Worm (Caenorhabditis elegans) whole organism, young adult: ENCODE measurements around the gene H19J13.2.

Experiments used
- F52B5.7 ChIP-seq: sonication (generic microtip); optimal IDR thresholded peaks from 2 replicates; lab custom pipeline; 2016; ENCODE audit warnings: mild to moderate bottlenecking, missing genetic modification characterization, missing compliant biosample characterization
- F57A8.1 ChIP-seq: fragments of 200-800 bp; sonication (Bioruptor generic); optimal IDR thresholded peaks from 2 replicates; lab custom pipeline; 2018; ENCODE audit warnings: mild to moderate bottlenecking, missing genetic modification characterization, moderate library complexity, missing compliant biosample characterization
- F57C9.4 ChIP-seq: sonication (generic microtip); optimal IDR thresholded peaks from 2 replicates; lab custom pipeline; 2017; ENCODE audit warnings: mild to moderate bottlenecking, missing genetic modification characterization, missing compliant biosample characterization
- K12H6.12 ChIP-seq: fragments of 200-800 bp; sonication (Bioruptor generic); optimal IDR thresholded peaks from 2 replicates; lab custom pipeline; 2018; ENCODE audit warnings: mild to moderate bottlenecking, missing genetic modification characterization, missing compliant biosample characterization
- T26A5.8 ChIP-seq: sonication (generic microtip); optimal IDR thresholded peaks from 2 replicates; lab custom pipeline; 2016; ENCODE audit warnings: missing genetic modification characterization, missing compliant biosample characterization
- Y79H2A.3 ChIP-seq: fragments of 200-800 bp; sonication (Bioruptor generic); conservative IDR thresholded peaks from 2 replicates; pipeline ENCODE4 v1.3.6; 2022; ENCODE audit warnings: missing genetic modification reagents, missing genetic modification characterization, missing compliant biosample characterization
- aptf-2 ChIP-seq: fragments of 200-800 bp; sonication (Bioruptor generic); conservative IDR thresholded peaks from 2 replicates; pipeline ENCODE4 v1.3.6; 2022; ENCODE audit warnings: missing genetic modification reagents, missing genetic modification characterization, missing compliant biosample characterization
- aptf-3 ChIP-seq: fragments of 200-800 bp; sonication (Bioruptor generic); IDR thresholded peaks from 2 replicates; pipeline ENCODE4 v1.3.6; 2022; ENCODE audit warnings: missing genetic modification characterization, missing compliant biosample characterization
- attf-5 ChIP-seq: fragments of 200-800 bp; sonication (Bioruptor generic); optimal IDR thresholded peaks from 2 replicates; lab custom pipeline; 2018; ENCODE audit warnings: mild to moderate bottlenecking, missing genetic modification characterization, missing compliant biosample characterization
- bed-2 ChIP-seq: fragments of 200-800 bp; sonication (Bioruptor generic); IDR thresholded peaks from 2 replicates; pipeline ENCODE4 v1.3.6; 2022; ENCODE audit warnings: missing genetic modification reagents, missing genetic modification characterization, missing compliant biosample characterization
- ccch-3 ChIP-seq: fragments of 200-800 bp; sonication (Bioruptor generic); optimal IDR thresholded peaks from 2 replicates; lab custom pipeline; 2018; ENCODE audit warnings: mild to moderate bottlenecking, missing genetic modification characterization, missing compliant biosample characterization
- ceh-27 ChIP-seq: fragments of 200-800 bp; sonication (Bioruptor generic); optimal IDR thresholded peaks from 2 replicates; lab custom pipeline; 2018; ENCODE audit warnings: mild to moderate bottlenecking, missing genetic modification characterization, moderate library complexity, missing compliant biosample characterization
- ceh-91 ChIP-seq: fragments of 200-800 bp; sonication (Bioruptor generic); IDR thresholded peaks from 2 replicates; pipeline ENCODE4 v1.3.6; 2022; ENCODE audit warnings: missing genetic modification reagents, missing genetic modification characterization, missing compliant biosample characterization
- chd-7 ChIP-seq: sonication (generic microtip); optimal IDR thresholded peaks from 2 replicates; lab custom pipeline; 2016; ENCODE audit warnings: mild to moderate bottlenecking, missing genetic modification characterization, moderate library complexity, missing compliant biosample characterization
- efl-1 ChIP-seq: fragments of 150-350 bp; optimal IDR thresholded peaks from 2 replicates; lab custom pipeline; 2014; ENCODE audit warnings: missing biosample characterization, missing genetic modification reagents, missing genetic modification characterization
- egl-18 ChIP-seq: fragments of 200-800 bp; sonication (Bioruptor generic); IDR thresholded peaks from 2 replicates; pipeline ENCODE4 v1.3.6; 2022; ENCODE audit warnings: missing genetic modification reagents, missing genetic modification characterization, missing compliant biosample characterization
- fkh-3 ChIP-seq: sonication (generic microtip); optimal IDR thresholded peaks from 2 replicates; lab custom pipeline; 2016; ENCODE audit warnings: mild to moderate bottlenecking, missing genetic modification characterization, missing compliant biosample characterization
- hmg-1.2 ChIP-seq: fragments of 200-800 bp; sonication (Bioruptor generic); IDR thresholded peaks from 2 replicates; pipeline ENCODE4 v1.3.6; 2022; ENCODE audit warnings: missing genetic modification reagents, missing genetic modification characterization, missing compliant biosample characterization
- hrde-1 ChIP-seq: sonication (generic microtip); optimal IDR thresholded peaks from 2 replicates; lab custom pipeline; 2016; ENCODE audit warnings: missing genetic modification characterization, mild to moderate bottlenecking, missing compliant biosample characterization, moderate library complexity, missing genotype, missing genetic modification reagents, borderline replicate concordance
- lin-35 ChIP-seq, 3 experiments: fragments of 150-350 bp in 2 of 3; sonication (generic microtip) in 1 of 3; optimal IDR thresholded peaks; 2 replicates each; lab custom pipeline; 2014 to 2018; ENCODE audit warnings: missing biosample characterization in 3 of 3, missing genetic modification characterization in 3 of 3, missing genetic modification reagents in 3 of 3
- lin-54 ChIP-seq: fragments of 200-800 bp; sonication (Bioruptor generic); optimal IDR thresholded peaks from 2 replicates; lab custom pipeline; 2018; ENCODE audit warnings: mild to moderate bottlenecking, missing genetic modification characterization, missing compliant biosample characterization
- lir-1 ChIP-seq: fragments of 200-800 bp; sonication (Bioruptor generic); conservative IDR thresholded peaks from 2 replicates; pipeline ENCODE4 v1.3.6; 2022; ENCODE audit warnings: missing genetic modification reagents, missing genetic modification characterization, missing compliant biosample characterization
- madf-3 ChIP-seq: fragments of 200-800 bp; sonication (Bioruptor generic); IDR thresholded peaks from 2 replicates; pipeline ENCODE4 v1.3.6; 2022; ENCODE audit warnings: missing genetic modification reagents, missing genetic modification characterization, missing compliant biosample characterization
- madf-6 ChIP-seq: fragments of 200-800 bp; sonication (Bioruptor generic); IDR thresholded peaks from 2 replicates; pipeline ENCODE4 v1.3.6; 2022; ENCODE audit warnings: missing genetic modification reagents, missing genetic modification characterization, missing compliant biosample characterization
- madf-8 ChIP-seq: fragments of 200-800 bp; sonication (Bioruptor generic); conservative IDR thresholded peaks from 2 replicates; pipeline ENCODE4 v1.3.6; 2022; ENCODE audit warnings: missing genetic modification reagents, missing genetic modification characterization, missing compliant biosample characterization
- repo-1 ChIP-seq: sonication (generic microtip); optimal IDR thresholded peaks from 2 replicates; lab custom pipeline; 2017; ENCODE audit warnings: mild to moderate bottlenecking, missing genetic modification characterization, missing compliant biosample characterization
- sdz-38 ChIP-seq: sonication (generic microtip); optimal IDR thresholded peaks from 2 replicates; lab custom pipeline; 2016; ENCODE audit warnings: missing genotype, missing genetic modification characterization, missing compliant biosample characterization
- snpc-1.1 ChIP-seq: sonication (generic microtip); optimal IDR thresholded peaks from 2 replicates; lab custom pipeline; 2017; ENCODE audit warnings: missing genetic modification characterization, mild to moderate bottlenecking, missing compliant biosample characterization, antibody characterized with exemption, moderate library complexity, missing genotype, missing genetic modification reagents; ENCODE audit not compliant: insufficient read depth
- snpc-1.3 ChIP-seq: sonication (generic microtip); optimal IDR thresholded peaks from 2 replicates; lab custom pipeline; 2017; ENCODE audit warnings: missing genetic modification characterization, mild to moderate bottlenecking, missing compliant biosample characterization, antibody characterized with exemption, moderate library complexity, missing genotype, missing genetic modification reagents; ENCODE audit not compliant: insufficient read depth
- snpc-4 ChIP-seq, 5 experiments: fragments of 150-350 bp in 1 of 5; sonication (generic microtip) in 4 of 5; optimal IDR thresholded peaks; 2 replicates each; lab custom pipeline; 2014 to 2018; ENCODE audit warnings: missing genetic modification characterization in 5 of 5, missing biosample characterization in 3 of 5, antibody characterized with exemption in 2 of 5, mild to moderate bottlenecking in 2 of 5, missing compliant biosample characterization in 2 of 5, missing genotype in 2 of 5, moderate library complexity in 2 of 5, missing genetic modification reagents in 1 of 5
- somi-1 ChIP-seq: fragments of 200-800 bp; sonication (Bioruptor generic); optimal IDR thresholded peaks from 2 replicates; lab custom pipeline; 2018; ENCODE audit warnings: mild to moderate bottlenecking, missing genetic modification characterization, missing compliant biosample characterization
- unc-62 ChIP-seq: fragments of 150-350 bp; optimal IDR thresholded peaks from 2 replicates; lab custom pipeline; 2014; ENCODE audit warnings: missing biosample characterization, missing genetic modification reagents, missing genetic modification characterization
- zfh-2 ChIP-seq: fragments of 200-800 bp; sonication (Bioruptor generic); conservative IDR thresholded peaks from 2 replicates; pipeline ENCODE4 v1.3.6; 2022; ENCODE audit warnings: missing genetic modification reagents, missing genetic modification characterization, missing compliant biosample characterization
- zim-3 ChIP-seq: sonication (generic microtip); optimal IDR thresholded peaks from 2 replicates; lab custom pipeline; 2017; ENCODE audit warnings: mild to moderate bottlenecking, missing genetic modification characterization, moderate library complexity, missing compliant biosample characterization
- ztf-22 ChIP-seq: fragments of 200-800 bp; sonication (Bioruptor generic); optimal IDR thresholded peaks from 2 replicates; lab custom pipeline; 2018; ENCODE audit warnings: mild to moderate bottlenecking, missing genetic modification characterization, moderate library complexity, missing compliant biosample characterization
- ztf-25 ChIP-seq: fragments of 200-800 bp; sonication (Bioruptor generic); IDR thresholded peaks from 2 replicates; pipeline ENCODE4 v1.3.6; 2022; ENCODE audit warnings: missing genetic modification reagents, missing genetic modification characterization, missing compliant biosample characterization
- ztf-6 ChIP-seq: fragments of 200-800 bp; sonication (Bioruptor generic); IDR thresholded peaks from 2 replicates; pipeline ENCODE4 v1.3.6; 2022; ENCODE audit warnings: missing genetic modification reagents, missing genetic modification characterization, missing compliant biosample characterization

H19J13.2 gene

ce11 chrX:12298324-12298723 lies 24.6 kb upstream of the H19J13.2 start, which contains the start of gene W06D11.3:
TSS of gene W06D11.3 (plus strand) at chrX:12298683.
- TF ChIP-seq ccch-3 (GFP tag; lab: Kevin White, UChicago) (no peak), repo-1 (no peak), aptf-3 (GFP tag; lab: Robert Waterston, UW) (no peak), unc-62 (GFP tag; lab: Kevin White, UChicago) (no peak), lin-54 (GFP tag; lab: Kevin White, UChicago) (no peak), snpc-1.3 (tag; lab: Kevin White, UChicago) (no peak), lin-35 (GFP tag; optimal IDR thresholded peaks at IDR 0.05; lab: Kevin White, UChicago) (no peak), ztf-6 (no peak), madf-6 (GFP tag; lab: Robert Waterston, UW) (peak; percentile 69), efl-1 (GFP tag; lab: Kevin White, UChicago) (peak; percentile 73), zim-3 (tag; lab: Kevin White, UChicago) (no peak), egl-18 (GFP tag; lab: Robert Waterston, UW) (no peak), fkh-3 (no peak), hrde-1 (tag; lab: Kevin White, UChicago) (no peak), madf-3 (GFP tag; lab: Robert Waterston, UW) (no peak), chd-7 (tag; lab: Kevin White, UChicago) (no peak), T26A5.8 (tag; lab: Kevin White, UChicago) (no peak), ceh-91 (no peak), ztf-22 (GFP tag; lab: Kevin White, UChicago) (no peak), hmg-1.2 (peak; percentile 26; the same call in 1 of the 2 replicates), madf-8 (peak; percentile 78), somi-1 (GFP tag; lab: Kevin White, UChicago) (no peak), ztf-25 (GFP tag; lab: Robert Waterston, UW) (no peak), attf-5 (GFP tag; lab: Kevin White, UChicago) (no peak), bed-2 (GFP tag; lab: Robert Waterston, UW) (no peak), snpc-4 (GFP tag; optimal IDR thresholded peaks at IDR 0.05; lab: Kevin White, UChicago) (no peak), snpc-4 (tag; optimal IDR thresholded peaks at IDR 0.05; lab: Kevin White, UChicago) (no peak), K12H6.12 (tag; lab: Kevin White, UChicago) (no peak)

- no peak for TF ChIP-seq sdz-38
- no peak for TF ChIP-seq aptf-3 (GFP tag; lab: Robert Waterston, UW)
- TF ChIP-seq ztf-22 (GFP tag; lab: Kevin White, UChicago): no peak
- no peak for TF ChIP-seq madf-3 (GFP tag; lab: Robert Waterston, UW)
- TF ChIP-seq snpc-1.1 (tag; lab: Kevin White, UChicago): no peak
- no peak for TF ChIP-seq ztf-6
- no peak for TF ChIP-seq F57A8.1
- TF ChIP-seq Y79H2A.3 (GFP tag; lab: Robert Waterston, UW): no peak
- no peak for TF ChIP-seq F52B5.7
- no peak for TF ChIP-seq attf-5 (GFP tag; lab: Kevin White, UChicago)
- no peak for TF ChIP-seq lir-1 (GFP tag; lab: Robert Waterston, UW)
- TF ChIP-seq madf-8: no peak
- no peak for TF ChIP-seq F57C9.4 (tag; lab: Kevin White, UChicago)
- TF ChIP-seq ccch-3 (GFP tag; lab: Kevin White, UChicago): no peak
- no peak for TF ChIP-seq zfh-2 (GFP tag; lab: Robert Waterston, UW)
- no peak for TF ChIP-seq ceh-27 (GFP tag; lab: Kevin White, UChicago)
- TF ChIP-seq aptf-2 (GFP tag; lab: Robert Waterston, UW): no peak
These were observed 22.6 kb upstream of the H19J13.2 start, which contains the start of gene W06D11.2 for ce11 chrX:12296392-12296791. TSS of gene W06D11.2 (minus strand) at chrX:12296730.
